Worm (Caenorhabditis elegans): Measurements from ENCODE around the gene dhs-25.

Gene dhs-25

DNA sequence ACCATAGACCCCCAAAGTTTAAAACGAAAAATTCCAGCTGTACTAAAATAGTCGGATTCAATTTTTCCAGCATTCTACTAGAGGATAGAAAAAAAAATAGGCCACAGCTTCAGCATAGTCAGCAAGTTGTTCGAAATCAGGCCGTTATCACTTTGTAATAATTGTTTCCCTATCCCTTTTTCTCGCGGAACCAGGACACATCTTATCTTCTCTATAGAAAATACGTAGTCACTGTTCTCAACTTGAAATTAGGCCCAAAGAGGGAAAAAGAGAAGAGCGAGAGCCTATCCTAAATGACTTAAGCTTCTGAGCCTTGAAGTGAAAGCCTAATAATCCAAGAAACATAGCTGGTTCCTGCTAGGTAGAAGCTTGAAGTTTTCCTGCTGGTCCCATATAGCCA is 40.6 kb upstream of the dhs-25 start:
- peak; percentile 4 for TF ChIP-seq F13H6.1 (tag; optimal IDR thresholded peaks at IDR 0.05)
- TF ChIP-seq nhr-129 (tag; optimal IDR thresholded peaks at IDR 0.05): peak; percentile 14
- TF ChIP-seq sma-3 (GFP tag; optimal IDR thresholded peaks at IDR 0.05): peak; percentile 16
- TF ChIP-seq ama-1 (optimal IDR thresholded peaks at IDR 0.05): peak; percentile 64
- TF ChIP-seq nhr-21 (tag; optimal IDR thresholded peaks at IDR 0.05): peak; percentile 29
- no peak for TF ChIP-seq sem-4 (tag; optimal IDR thresholded peaks at IDR 0.05)
- TF ChIP-seq unc-39 (tag; optimal IDR thresholded peaks at IDR 0.05): no peak
- TF ChIP-seq mdl-1 (tag; optimal IDR thresholded peaks at IDR 0.05): no peak
- TF ChIP-seq mab-5 (tag; optimal IDR thresholded peaks at IDR 0.05): no peak
- TF ChIP-seq fos-1 (tag; optimal IDR thresholded peaks at IDR 0.05): no peak
- TF ChIP-seq crh-2 (tag; optimal IDR thresholded peaks at IDR 0.05): peak; percentile 45
- TF ChIP-seq sma-9 (GFP tag; optimal IDR thresholded peaks at IDR 0.05): peak; percentile 43
- no peak for TF ChIP-seq sma-9 (tag; optimal IDR thresholded peaks at IDR 0.05)
- TF ChIP-seq ceh-16 (tag; optimal IDR thresholded peaks at IDR 0.05): peak; percentile 8
- TF ChIP-seq lsy-2 (tag; optimal IDR thresholded peaks at IDR 0.05): peak in 1 of 2 experiments; percentile 47
- TF ChIP-seq R02D3.7 (tag; optimal IDR thresholded peaks at IDR 0.05): no peak
- peak; percentile 53 for TF ChIP-seq ztf-4 (tag; optimal IDR thresholded peaks at IDR 0.05)
- no peak for TF ChIP-seq alr-1 (tag; optimal IDR thresholded peaks at IDR 0.05)

- TF ChIP-seq snpc-4 (tag; optimal IDR thresholded peaks at IDR 0.05) (peak; percentile 84), sma-9 (GFP tag; optimal IDR thresholded peaks at IDR 0.05) (peak; percentile 96), sma-9 (tag; optimal IDR thresholded peaks at IDR 0.05) (no peak), elt-1 (tag; optimal IDR thresholded peaks at IDR 0.05) (no peak), nhr-129 (tag; optimal IDR thresholded peaks at IDR 0.05) (peak; percentile 96), nhr-23 (tag; optimal IDR thresholded peaks at IDR 0.05) (no peak), unc-39 (tag; optimal IDR thresholded peaks at IDR 0.05) (no peak), C34F6.9 (tag; optimal IDR thresholded peaks at IDR 0.05) (peak; percentile 98), nhr-11 (tag; optimal IDR thresholded peaks at IDR 0.05) (no peak), lin-11 (tag; optimal IDR thresholded peaks at IDR 0.05) (peak; percentile 97), lin-13 (GFP tag; optimal IDR thresholded peaks at IDR 0.05) (peak; percentile 86), ama-1 (optimal IDR thresholded peaks at IDR 0.05) (peak; percentile 62), crh-2 (tag; optimal IDR thresholded peaks at IDR 0.05) (peak; percentile 94), mdl-1 (tag; optimal IDR thresholded peaks at IDR 0.05) (peak; percentile 97), nhr-25 (tag; optimal IDR thresholded peaks at IDR 0.05) (peak; percentile 96), zag-1 (tag; optimal IDR thresholded peaks at IDR 0.05) (peak; percentile 92), lin-39 (tag; optimal IDR thresholded peaks at IDR 0.05) (peak; percentile 36), Y55F3AM.14 (GFP tag; optimal IDR thresholded peaks at IDR 0.05) (peak; percentile 60), mbf-1 (tag; optimal IDR thresholded peaks at IDR 0.05) (no peak), aly-2 (tag; optimal IDR thresholded peaks at IDR 0.05) (no peak), nhr-21 (tag; optimal IDR thresholded peaks at IDR 0.05) (peak; percentile 95), gmeb-1 (tag; optimal IDR thresholded peaks at IDR 0.05) (peak; percentile 85), dmd-4 (tag; optimal IDR thresholded peaks at IDR 0.05) (no peak), ceh-16 (tag; optimal IDR thresholded peaks at IDR 0.05) (peak; percentile 44), lsy-2 (tag; optimal IDR thresholded peaks at IDR 0.05) (peak; percentile 77 to 94), nhr-6 (tag; optimal IDR thresholded peaks at IDR 0.05) (peak; percentile 93), unc-62 (GFP tag; optimal IDR thresholded peaks at IDR 0.05) (peak; percentile 48), R02D3.7 (tag; optimal IDR thresholded peaks at IDR 0.05) (peak; percentile 12), ztf-11 (tag; optimal IDR thresholded peaks at IDR 0.05) (peak; percentile 14), unc-55 (GFP tag; optimal IDR thresholded peaks at IDR 0.05) (peak; percentile 97), nhr-10 (tag; optimal IDR thresholded peaks at IDR 0.05) (peak; percentile 53), peb-1 (tag; optimal IDR thresholded peaks at IDR 0.05) (no peak), sma-3 (GFP tag; optimal IDR thresholded peaks at IDR 0.05) (peak; percentile 94), ztf-1 (GFP tag; conservative IDR thresholded peaks at IDR 0.05) (no peak), blmp-1 (tag; optimal IDR thresholded peaks at IDR 0.05; ENCODE audit: insufficient read depth) (peak; percentile 84), elt-3 (tag; optimal IDR thresholded peaks at IDR 0.05) (no peak), nhr-77 (tag; optimal IDR thresholded peaks at IDR 0.05) (peak; percentile 36), ZK546.5 (tag; optimal IDR thresholded peaks at IDR 0.05) (peak; percentile 69), nhr-237 (tag; optimal IDR thresholded peaks at IDR 0.05) (peak; percentile 75), ceh-82 (tag; optimal IDR thresholded peaks at IDR 0.05) (no peak), nhr-12 (tag; optimal IDR thresholded peaks at IDR 0.05) (no peak), fos-1 (tag; optimal IDR thresholded peaks at IDR 0.05) (peak; percentile 97), sem-4 (tag; optimal IDR thresholded peaks at IDR 0.05) (peak; percentile 87), alr-1 (tag; optimal IDR thresholded peaks at IDR 0.05) (no peak), mab-5 (tag; optimal IDR thresholded peaks at IDR 0.05) (peak; percentile 92), egl-27 (tag; optimal IDR thresholded peaks at IDR 0.05) (peak; percentile 94), skn-1 (tag; optimal IDR thresholded peaks at IDR 0.05) (peak; percentile 66), ztf-4 (tag; optimal IDR thresholded peaks at IDR 0.05) (peak; percentile 93), F13H6.1 (tag; optimal IDR thresholded peaks at IDR 0.05) (peak; percentile 98)
Observed at ce11 chrX:1446593-1447141, 39.7 kb upstream of the dhs-25 start, which contains the start of gene zfp-3. Gene zfp-3, minus strand, starts transcription at chrX:1446643.
